Worm (Caenorhabditis elegans) whole organism, L4/young adult: Measurements from ENCODE around the gene F38A5.2.

Experiments used
- W03F9.2 ChIP-seq: fragments of 150-350 bp; optimal IDR thresholded peaks from 2 replicates; lab custom pipeline; 2014; ENCODE audit warnings: missing biosample characterization, missing genetic modification characterization
- dao-5 ChIP-seq: sonication (generic microtip); optimal IDR thresholded peaks from 2 replicates; lab custom pipeline; 2016; ENCODE audit warnings: missing genotype, missing genetic modification characterization, moderate library complexity, missing compliant biosample characterization
- him-1 ChIP-seq: sonication (generic microtip); optimal IDR thresholded peaks from 2 replicates; lab custom pipeline; 2016; ENCODE audit warnings: missing genotype, missing genetic modification reagents, missing genetic modification characterization, missing compliant biosample characterization

F38A5.2 gene

ce11 chrIV:6542962-6543361, 42.2 kb downstream of the F38A5.2 start:
- TF ChIP-seq him-1 (tag; lab: Kevin White, UChicago) = no peak
- TF ChIP-seq W03F9.2 (tag; lab: Kevin White, UChicago) = no peak
- TF ChIP-seq dao-5 (tag; lab: Kevin White, UChicago) = no peak

ce11 chrIV:6541435-6541834, 43.8 kb downstream of the F38A5.2 start, which contains the start of gene C01G5.25:
TSS of gene C01G5.25 (plus strand) at chrIV:6541684.
- TF ChIP-seq W03F9.2 (tag; lab: Kevin White, UChicago) (no peak), dao-5 (tag; lab: Kevin White, UChicago) (no peak), him-1 (tag; lab: Kevin White, UChicago) (no peak)

ce11 chrIV:6535908-6536307, 49.3 kb downstream of the F38A5.2 start, which contains the start of gene C01G5.3:
TSS of gene C01G5.3 (plus strand) at chrIV:6536208.
- TF ChIP-seq W03F9.2 (tag; lab: Kevin White, UChicago) = no peak
- TF ChIP-seq him-1 (tag; lab: Kevin White, UChicago) = no peak
- TF ChIP-seq dao-5 (tag; lab: Kevin White, UChicago) = no peak
